Fruit fly (Drosophila melanogaster): ENCODE data around the gene CG33688.
A peak's percentile ranks its signal among the peaks of the same experiment; 100 is the strongest.

CG33688 gene

dm6 chr3L:16164150-16165039 lies 34.6 kb upstream of the CG33688 start, which contains the start of gene CG5151 (continued):
- TF ChIP-seq sim (GFP tag; IDR thresholded peaks at IDR 0.05) = no peak
- no peak for TF ChIP-seq fd96Cb (tag; optimal IDR thresholded peaks at IDR 0.05)
- no peak for TF ChIP-seq Hr3 (GFP tag; optimal IDR thresholded peaks at IDR 0.05)
- TF ChIP-seq CG11398 (GFP tag; optimal IDR thresholded peaks at IDR 0.05) = no peak
- TF ChIP-seq Optix (GFP tag; IDR thresholded peaks at IDR 0.05) = no peak
- no peak for TF ChIP-seq ssp (GFP tag; IDR thresholded peaks at IDR 0.05)
- TF ChIP-seq NK7.1 (GFP tag; optimal IDR thresholded peaks at IDR 0.05) = no peak
- TF ChIP-seq schlank (tag; optimal IDR thresholded peaks at IDR 0.05) = peak; percentile 14
- TF ChIP-seq CG4282 (GFP tag; optimal IDR thresholded peaks at IDR 0.05) = no peak
- no peak for TF ChIP-seq CG18011 (GFP tag; optimal IDR thresholded peaks at IDR 0.05)
- TF ChIP-seq rib (GFP tag; IDR thresholded peaks at IDR 0.05) = peak; percentile 61
- peak; percentile 6 for TF ChIP-seq CG7556 (GFP tag; optimal IDR thresholded peaks at IDR 0.05)
- no peak for TF ChIP-seq ewg (GFP tag; optimal IDR thresholded peaks at IDR 0.05)
- peak; percentile 67 for TF ChIP-seq Aef1 (GFP tag; IDR thresholded peaks at IDR 0.05)
- TF ChIP-seq Stat92E (GFP tag; optimal IDR thresholded peaks at IDR 0.05) = no peak
- TF ChIP-seq shn (GFP tag; optimal IDR thresholded peaks at IDR 0.05) = no peak
- peak; percentile 33 for TF ChIP-seq lab (GFP tag; optimal IDR thresholded peaks at IDR 0.05)
- no peak for TF ChIP-seq CG17328 (GFP tag; IDR thresholded peaks at IDR 0.05)
- TF ChIP-seq Hr78 (GFP tag; optimal IDR thresholded peaks at IDR 0.05) = no peak
- TF ChIP-seq bbx (GFP tag; IDR thresholded peaks at IDR 0.05; ENCODE audit: partially characterized antibody) = peak; percentile 82
- TF ChIP-seq kah (GFP tag; optimal IDR thresholded peaks at IDR 0.05) = no peak
- no peak for TF ChIP-seq fd102C (GFP tag; optimal IDR thresholded peaks at IDR 0.05)
- no peak; the same call in 2 of the 3 replicates for TF ChIP-seq knrl (GFP tag; IDR thresholded peaks at IDR 0.05; ENCODE audit: partially characterized antibody)
- TF ChIP-seq CG1832 (GFP tag; optimal IDR thresholded peaks at IDR 0.05) = no peak
- peak; percentile 81 for TF ChIP-seq Bgb (GFP tag; IDR thresholded peaks at IDR 0.05; ENCODE audit: partially characterized antibody)
- no peak for TF ChIP-seq Taf1 (GFP tag; IDR thresholded peaks at IDR 0.05)

dm6 chr3L:16165356-16166168 lies 33.5 kb upstream of the CG33688 start:
- TF ChIP-seq dati (GFP tag; IDR thresholded peaks at IDR 0.05) (no peak), bsh (GFP tag; optimal IDR thresholded peaks at IDR 0.05) (no peak), kni (GFP tag; optimal IDR thresholded peaks at IDR 0.05) (no peak), sima (GFP tag; optimal IDR thresholded peaks at IDR 0.05) (no peak), CG30403 (GFP tag; optimal IDR thresholded peaks at IDR 0.05) (peak; percentile 66), CG17829 (tag; optimal IDR thresholded peaks at IDR 0.05) (no peak), CG3163 (GFP tag; optimal IDR thresholded peaks at IDR 0.05) (peak; percentile 3), Side (GFP tag; optimal IDR thresholded peaks at IDR 0.05) (peak; percentile 22), Dip3 (GFP tag; optimal IDR thresholded peaks at IDR 0.05) (peak; percentile 66), CG10366 (GFP tag; IDR thresholded peaks at IDR 0.05) (peak; percentile 37), row (GFP tag; IDR thresholded peaks at IDR 0.05) (peak; percentile 51), abd-A (tag; optimal IDR thresholded peaks at IDR 0.05) (no peak), CG6791 (GFP tag; IDR thresholded peaks at IDR 0.05; ENCODE audit: partially characterized antibody) (no peak), onecut (GFP tag; IDR thresholded peaks at IDR 0.05) (no peak), CG14014 (GFP tag; IDR thresholded peaks at IDR 0.05) (peak; percentile 6; the same call in 1 of the 2 replicates), CG17385 (GFP tag; optimal IDR thresholded peaks at IDR 0.05) (peak; percentile 31), CG10209 (GFP tag; optimal IDR thresholded peaks at IDR 0.05) (peak; percentile 44), her (GFP tag; optimal IDR thresholded peaks at IDR 0.05) (peak; percentile 17), hth (optimal IDR thresholded peaks at IDR 0.05) (no peak), prd (optimal IDR thresholded peaks at IDR 0.05) (no peak), prd (GFP tag; IDR thresholded peaks at IDR 0.05) (peak; percentile 60; the same call in 2 of the 3 replicates), Fer3 (tag; optimal IDR thresholded peaks at IDR 0.05) (peak; percentile 34)

Measured in whole organism, embryonic.